Fruit fly (Drosophila melanogaster) whole organism, wandering third instar larva: Measurements from ENCODE around the gene Drsl1.

Experiments
- dsf ChIP-seq: sonication (Bioruptor generic); optimal IDR thresholded peaks from 2 replicates; lab custom pipeline; 2016; ENCODE audit warnings: missing biosample characterization, missing genetic modification characterization, borderline replicate concordance
- usp ChIP-seq: fragments of >200 bp; optimal IDR thresholded peaks from 2 replicates; lab custom pipeline; 2017; ENCODE audit warnings: missing biosample characterization, missing genetic modification characterization

DNA sequence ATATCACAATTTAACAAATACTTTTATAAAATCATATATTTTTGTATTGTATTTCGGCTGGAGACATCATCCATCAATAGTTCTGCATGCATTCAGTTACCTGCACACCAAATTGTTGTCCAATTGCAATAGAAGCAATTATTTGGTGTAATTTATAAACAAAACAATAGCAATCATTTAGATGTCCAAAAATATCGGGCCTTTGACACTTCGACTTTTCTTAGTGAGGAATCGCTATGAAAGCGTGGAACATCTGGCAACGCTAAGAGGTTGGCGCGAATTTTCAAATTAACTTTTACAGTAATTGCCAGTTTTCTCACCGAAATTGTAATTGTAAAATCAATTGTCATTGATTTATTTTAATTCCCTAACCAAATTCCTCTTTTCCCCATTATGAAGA is 804 bp downstream of the Drsl1 start, which contains the start of gene CG14969:
- TF ChIP-seq usp (GFP tag; lab: Kevin White, UChicago) (no peak), dsf (no peak)
